Worm (Caenorhabditis elegans) whole organism, L1 larva: ENCODE measurements around the gene B0393.7.

Source experiments
- alr-1 ChIP-seq: fragments of 200-800 bp; sonication (Bioruptor generic); optimal IDR thresholded peaks from 2 replicates; lab custom pipeline; 2018; ENCODE audit warnings: borderline replicate concordance, mild to moderate bottlenecking, missing genetic modification characterization, missing compliant biosample characterization
- ama-1 ChIP-seq: fragments of 150-350 bp; optimal IDR thresholded peaks from 2 replicates; lab custom pipeline; 2014
- ceh-82 ChIP-seq, 3 experiments: fragments of 150-350 bp in 1 of 3; sonication (generic microtip) in 2 of 3; optimal IDR thresholded peaks; 2 replicates each; lab custom pipeline; 2014 to 2017; ENCODE audit warnings: missing biosample characterization in 3 of 3, missing genetic modification characterization in 3 of 3
- ceh-90 ChIP-seq: sonication (generic microtip); optimal IDR thresholded peaks from 2 replicates; lab custom pipeline; 2016; ENCODE audit warnings: missing genetic modification characterization, missing compliant biosample characterization
- egl-13 ChIP-seq: sonication (generic microtip); optimal IDR thresholded peaks from 2 replicates; lab custom pipeline; 2016; ENCODE audit warnings: missing genotype, missing genetic modification reagents, missing genetic modification characterization, missing compliant biosample characterization
- egl-27 ChIP-seq, 2 experiments: fragments of 150-350 bp in 1 of 2; sonication (generic microtip); optimal IDR thresholded peaks; 3 replicates each; lab custom pipeline; 2017 to 2018; ENCODE audit warnings: missing biosample characterization in 2 of 2, missing genetic modification characterization in 2 of 2, missing genetic modification reagents in 2 of 2
- elt-3 ChIP-seq, 6 experiments: fragments of 150-350 bp in 1 of 6; sonication (generic microtip); optimal IDR thresholded peaks; 2 replicates each; lab custom pipeline; 2017 to 2018; ENCODE audit warnings: missing biosample characterization in 6 of 6, missing genetic modification characterization in 6 of 6, inconsistent platforms in 1 of 6
- fkh-10 ChIP-seq: sonication (generic microtip); optimal IDR thresholded peaks from 2 replicates; lab custom pipeline; 2017; ENCODE audit warnings: missing biosample characterization, missing genetic modification reagents, missing genetic modification characterization
- isw-1 ChIP-seq: fragments of 200-800 bp; sonication (Bioruptor generic); IDR thresholded peaks from 2 replicates; pipeline ENCODE4 v1.3.6; 2022; ENCODE audit warnings: missing genetic modification characterization, missing compliant biosample characterization
- nhr-76 ChIP-seq: sonication (generic microtip); optimal IDR thresholded peaks from 2 replicates; lab custom pipeline; 2017; ENCODE audit warnings: missing biosample characterization, missing genetic modification characterization
- nhr-85 ChIP-seq: sonication (generic microtip); peaks from one replicate; lab custom pipeline; 2016; ENCODE audit warnings: missing genetic modification characterization, inconsistent platforms, missing compliant biosample characterization

DNA sequence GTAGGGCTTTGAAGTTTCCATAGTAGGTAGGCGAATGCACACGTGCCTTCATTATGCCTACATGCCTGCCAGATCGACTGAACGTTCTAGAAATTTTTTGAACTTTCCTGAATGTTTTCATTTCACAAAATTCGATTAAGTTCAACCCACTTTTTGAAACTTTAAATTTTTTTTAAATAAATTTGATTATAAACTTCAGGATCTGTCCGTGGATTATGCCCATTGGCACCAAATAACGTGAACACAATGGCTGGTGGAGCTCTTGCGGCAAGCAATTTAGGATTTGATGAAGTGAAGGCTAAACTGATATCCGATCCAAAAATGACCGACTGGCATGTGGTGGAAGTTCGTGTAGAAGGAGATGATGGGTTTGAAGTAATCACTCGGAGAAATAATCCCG is 42.5 kb downstream of the B0393.7 start, which contains the start of gene F17C8.7:
- no peak for TF ChIP-seq alr-1 (tag; lab: Kevin White, UChicago)
- TF ChIP-seq ama-1 (lab: Kevin White, UChicago): no peak
- no peak for TF ChIP-seq egl-13
- TF ChIP-seq egl-27 (tag; optimal IDR thresholded peaks at IDR 0.05; lab: Kevin White, UChicago): no peak
- TF ChIP-seq fkh-10 (GFP tag; lab: Kevin White, UChicago): no peak
- TF ChIP-seq elt-3 (tag; optimal IDR thresholded peaks at IDR 0.05; lab: Kevin White, UChicago): no peak
- no peak for TF ChIP-seq isw-1 (GFP tag; lab: Robert Waterston, UW)
- TF ChIP-seq ceh-90 (tag; lab: Kevin White, UChicago): no peak
- no peak for TF ChIP-seq nhr-76 (tag; lab: Kevin White, UChicago)
- TF ChIP-seq ceh-82 (tag; optimal IDR thresholded peaks at IDR 0.05; lab: Kevin White, UChicago): no peak
- no peak for TF ChIP-seq nhr-85 (tag; lab: Kevin White, UChicago)
